Worm (Caenorhabditis elegans): Measurements from ENCODE around the gene K05F6.8.
"Not testable (repeated sequence)": the region's sequence is repeated elsewhere in the genome, so short reads cannot be mapped to it uniquely, and the experiment has no call there.

Gene K05F6.8

DNA sequence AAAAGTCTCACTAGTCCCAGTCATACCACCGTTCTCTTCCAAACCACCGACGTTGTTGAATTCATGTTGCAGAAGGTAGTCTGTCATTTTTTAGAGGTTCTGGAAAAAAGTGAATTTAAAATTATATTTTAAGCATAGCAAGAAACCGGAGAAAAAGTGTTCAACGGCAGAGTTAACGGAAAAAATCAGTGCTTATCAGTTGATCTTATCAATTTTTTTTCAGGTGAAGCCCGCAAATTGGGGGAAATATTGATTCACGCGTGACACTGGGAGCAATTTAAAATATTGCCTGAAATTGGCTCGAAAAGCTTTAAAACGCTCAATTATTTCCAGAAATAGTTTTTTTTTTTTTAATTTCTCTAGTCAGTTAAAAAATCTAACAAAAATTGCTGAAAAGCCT is 12.3 kb upstream of the K05F6.8 start, which contains the start of gene math-38:
Gene math-38, minus strand, starts transcription at position 101 of the 400 bp plus-strand sequence.
- TF ChIP-seq unc-62 (GFP tag; optimal IDR thresholded peaks at IDR 0.05), result no peak

DNA sequence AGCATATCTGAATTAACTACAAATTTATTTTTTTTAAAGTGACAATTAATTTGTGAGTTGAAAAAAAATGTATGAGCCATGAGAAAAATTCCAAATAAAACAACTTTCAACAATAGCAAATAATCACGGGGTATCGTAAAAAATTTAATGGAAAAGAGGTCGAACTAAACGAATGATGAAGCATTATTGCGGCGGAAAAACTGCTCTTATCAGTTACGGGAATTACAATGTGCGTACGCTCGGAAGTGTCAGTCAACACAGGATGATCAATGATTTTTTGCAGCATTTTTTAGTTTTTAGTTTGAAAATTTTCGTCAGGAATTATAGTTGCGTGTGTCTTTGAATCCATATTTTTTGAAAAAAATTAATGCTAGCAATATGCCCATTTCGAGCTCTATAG is 9.2 kb upstream of the K05F6.8 start:
- TF ChIP-seq unc-62 (GFP tag; optimal IDR thresholded peaks at IDR 0.05), result no peak

DNA sequence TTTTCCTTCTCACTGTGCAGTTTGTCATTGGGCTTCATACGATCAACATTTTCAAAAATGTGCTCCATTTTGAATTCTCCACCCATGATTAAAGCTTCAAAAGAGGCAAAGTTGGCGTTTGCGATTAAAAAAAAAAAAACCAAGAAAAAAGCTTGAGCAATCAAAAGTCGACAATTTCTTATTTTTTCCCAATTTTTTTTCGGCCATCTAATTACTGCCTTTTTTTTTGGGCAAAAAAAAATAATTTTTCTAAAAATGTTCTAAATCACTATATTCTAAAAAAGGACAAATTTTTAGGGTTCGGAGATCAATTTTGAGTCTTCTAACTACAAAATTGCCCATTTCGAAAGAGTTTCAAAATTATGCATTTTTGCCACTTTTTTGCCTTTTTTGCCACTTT is 8.5 kb upstream of the K05F6.8 start, which contains the start of gene K05F6.10:
Gene K05F6.10, minus strand, starts transcription at position 101 of the 400 bp plus-strand sequence.
- TF ChIP-seq unc-62 (GFP tag; optimal IDR thresholded peaks at IDR 0.05), result no peak

DNA sequence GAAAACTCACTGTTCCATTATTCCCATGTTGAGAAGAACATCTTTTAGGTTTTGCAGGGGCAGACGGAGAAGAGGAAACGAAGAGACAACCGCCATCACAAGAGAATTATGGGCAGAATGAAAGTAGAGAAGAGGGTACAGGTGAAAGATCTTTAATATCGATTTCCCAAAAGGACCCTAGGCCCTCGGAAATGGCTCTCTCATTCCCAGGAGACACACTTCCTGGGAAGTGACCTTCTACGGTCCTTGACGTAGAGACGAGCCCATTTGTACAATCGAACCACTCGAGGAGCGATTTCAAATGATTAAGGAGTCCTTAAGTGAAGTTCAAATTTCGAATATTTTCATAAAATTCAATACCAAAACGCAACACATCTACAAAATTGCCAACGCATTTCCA is 3.5 kb upstream of the K05F6.8 start, which contains the start of gene fbxb-46:
Gene fbxb-46, minus strand, starts transcription at position 101 of the 400 bp plus-strand sequence.
- TF ChIP-seq unc-62 (GFP tag; optimal IDR thresholded peaks at IDR 0.05), result no peak

DNA sequence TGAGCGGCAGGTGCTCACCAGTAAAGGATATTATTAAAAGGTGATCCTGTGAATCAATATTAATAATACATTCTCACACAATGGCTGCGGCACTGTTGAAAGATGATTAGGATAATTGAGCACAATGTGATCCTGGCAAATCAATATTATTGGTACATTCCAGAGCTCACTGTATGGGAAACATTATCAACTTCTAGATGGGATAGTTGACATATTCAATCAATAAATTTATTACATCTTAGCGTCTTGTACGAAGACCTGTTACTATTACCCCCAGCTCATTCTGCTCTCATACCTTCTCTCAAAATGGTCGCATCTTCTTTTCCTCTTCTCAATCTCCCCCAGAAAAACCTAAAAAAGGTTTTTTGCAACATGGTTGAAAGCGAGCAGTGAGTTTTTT is 668 bp upstream of the K05F6.8 start, which contains the start of gene fbxb-49:
Gene fbxb-49, plus strand, starts transcription at position 301 of the 400 bp plus-strand sequence.
- TF ChIP-seq unc-62 (GFP tag; optimal IDR thresholded peaks at IDR 0.05), result no peak

DNA sequence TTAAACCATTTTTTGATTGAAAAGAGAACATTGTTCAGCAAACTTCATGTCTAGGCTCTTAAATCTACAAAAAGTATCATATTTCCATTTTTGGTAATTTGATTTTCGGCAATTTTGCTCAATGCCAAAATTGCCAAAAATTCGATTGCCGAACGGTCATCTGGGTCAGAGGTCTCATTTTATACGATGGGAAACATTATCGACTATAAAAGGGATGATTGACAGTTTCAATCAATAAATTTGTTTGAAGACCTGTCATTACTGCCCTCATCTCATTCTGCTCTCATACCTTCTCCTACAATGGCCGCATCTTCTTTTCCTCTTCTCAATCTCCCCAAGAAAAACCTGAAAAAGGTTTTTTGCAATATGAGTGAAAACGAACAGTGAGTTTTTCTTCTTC is 5.7 kb downstream of the K05F6.8 start, which contains the start of gene K05F6.14:
Gene K05F6.14, plus strand, starts transcription at position 301 of the 400 bp plus-strand sequence.
- TF ChIP-seq unc-62 (GFP tag; optimal IDR thresholded peaks at IDR 0.05), result no peak

DNA sequence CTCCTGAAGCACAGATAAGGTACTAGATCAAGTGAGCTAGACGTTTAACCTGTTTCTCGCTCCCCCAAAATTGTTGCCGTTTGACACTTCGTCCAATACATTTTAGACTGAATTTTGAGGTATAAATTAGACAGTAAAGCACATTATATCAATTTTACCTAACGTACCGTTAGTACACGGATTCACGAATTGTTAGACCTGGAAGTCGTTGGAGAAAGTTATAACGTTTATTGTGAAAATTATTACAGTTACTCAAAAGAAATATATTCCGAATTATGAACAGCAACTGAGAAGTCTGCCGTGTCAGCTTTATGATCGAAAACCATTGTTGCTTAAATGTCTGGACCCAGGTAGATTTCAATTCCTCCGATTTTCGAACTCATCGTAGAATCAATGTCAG is 6.7 kb downstream of the K05F6.8 start:
- TF ChIP-seq unc-62 (GFP tag; optimal IDR thresholded peaks at IDR 0.05), result no peak

DNA sequence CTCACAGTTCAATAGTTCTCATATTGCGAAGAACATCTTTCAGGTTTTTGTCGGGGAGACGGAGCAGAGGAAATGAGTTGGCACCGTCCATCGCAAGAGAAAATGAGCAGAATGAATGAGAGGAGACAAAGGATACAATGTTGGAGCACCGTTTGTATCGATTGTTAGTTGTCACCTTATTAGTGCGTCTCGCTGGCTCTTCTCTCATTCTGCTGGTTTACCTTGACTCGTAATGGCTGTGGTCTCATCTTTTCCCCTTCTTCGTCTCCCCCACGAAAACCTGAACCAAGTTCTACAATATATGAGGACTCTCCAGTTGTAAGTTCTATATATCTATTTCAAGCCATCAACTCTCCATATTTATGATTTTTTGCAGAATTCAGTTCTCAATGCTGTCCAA is 11.3 kb downstream of the K05F6.8 start, which contains the start of the genes fbxb-54 and fbxb-50:
Gene fbxb-54, minus strand, starts transcription at position 101 of the 400 bp plus-strand sequence.
Gene fbxb-50, plus strand, starts transcription at position 227 of the 400 bp plus-strand sequence.
- not testable (repeated sequence) for TF ChIP-seq unc-62 (GFP tag; optimal IDR thresholded peaks at IDR 0.05)

DNA sequence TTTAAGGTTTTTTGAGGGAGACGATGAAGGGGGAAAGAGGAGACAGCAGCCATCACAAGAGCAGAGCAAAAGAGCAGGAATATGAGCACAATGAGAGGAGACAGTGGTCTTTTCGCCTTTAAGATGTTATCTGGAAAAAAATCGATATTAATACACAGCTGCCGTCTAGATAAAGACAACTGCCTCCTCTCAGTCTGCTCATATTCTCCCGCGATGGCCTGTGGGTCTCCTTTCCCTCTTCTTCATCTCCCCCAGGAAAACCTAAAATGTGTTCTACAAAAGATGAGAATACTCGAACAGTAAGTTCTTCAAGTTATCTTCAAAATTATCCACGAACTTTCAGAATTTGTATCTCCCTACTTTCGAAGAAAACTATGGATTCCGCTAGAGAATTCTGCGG is 17.0 kb downstream of the K05F6.8 start, which contains the start of the genes fbxb-52 and fbxb-51:
Gene fbxb-52, minus strand, starts transcription at position 101 of the 400 bp plus-strand sequence.
Gene fbxb-51, plus strand, starts transcription at position 212 of the 400 bp plus-strand sequence.
- no peak for TF ChIP-seq unc-62 (GFP tag; optimal IDR thresholded peaks at IDR 0.05)

DNA sequence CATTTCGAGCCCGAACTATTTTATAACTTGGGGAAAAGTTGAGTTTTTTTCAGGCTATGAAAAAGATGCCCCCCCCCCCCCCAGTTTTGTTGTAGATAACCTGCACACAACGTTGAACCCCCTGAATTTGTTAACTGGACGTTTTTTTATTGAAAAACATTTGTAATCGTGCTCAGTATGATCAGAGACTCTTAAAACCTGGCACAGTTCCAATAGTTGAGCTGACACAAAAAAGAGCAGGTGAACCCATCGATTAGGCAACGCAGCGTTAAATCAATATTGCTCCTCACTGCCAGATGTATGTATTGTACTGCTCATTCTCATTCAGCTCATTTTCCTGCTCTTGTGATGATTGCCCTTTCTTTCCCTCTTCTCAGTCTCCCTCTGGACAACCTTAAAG is 21.9 kb downstream of the K05F6.8 start, which contains the start of gene K05F6.12:
Gene K05F6.12, plus strand, starts transcription at position 301 of the 400 bp plus-strand sequence.
- TF ChIP-seq unc-62 (GFP tag; optimal IDR thresholded peaks at IDR 0.05), result no peak

DNA sequence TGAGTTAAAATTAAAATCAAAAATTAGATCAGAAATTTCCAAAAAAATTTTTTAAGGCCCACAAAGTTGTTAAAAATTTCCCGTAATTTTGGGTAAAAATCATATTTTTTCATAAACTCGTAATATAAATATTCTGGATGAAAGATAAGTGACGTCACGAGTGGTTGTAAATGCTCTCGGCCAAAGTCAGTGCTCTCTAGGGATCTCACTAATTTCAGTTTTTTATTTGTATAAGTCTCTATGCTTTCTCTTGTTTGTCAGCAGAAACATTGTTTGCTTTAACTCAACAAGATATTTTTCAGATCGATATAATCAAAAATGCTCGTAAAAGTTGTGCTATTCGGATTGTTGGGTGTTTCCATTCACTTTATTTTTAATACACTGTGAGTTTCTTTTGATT is 24.4 kb downstream of the K05F6.8 start, which contains the start of gene K05F6.4:
Gene K05F6.4, plus strand, starts transcription at position 301 of the 400 bp plus-strand sequence.
- TF ChIP-seq unc-62 (GFP tag; optimal IDR thresholded peaks at IDR 0.05), result not testable (repeated sequence)

DNA sequence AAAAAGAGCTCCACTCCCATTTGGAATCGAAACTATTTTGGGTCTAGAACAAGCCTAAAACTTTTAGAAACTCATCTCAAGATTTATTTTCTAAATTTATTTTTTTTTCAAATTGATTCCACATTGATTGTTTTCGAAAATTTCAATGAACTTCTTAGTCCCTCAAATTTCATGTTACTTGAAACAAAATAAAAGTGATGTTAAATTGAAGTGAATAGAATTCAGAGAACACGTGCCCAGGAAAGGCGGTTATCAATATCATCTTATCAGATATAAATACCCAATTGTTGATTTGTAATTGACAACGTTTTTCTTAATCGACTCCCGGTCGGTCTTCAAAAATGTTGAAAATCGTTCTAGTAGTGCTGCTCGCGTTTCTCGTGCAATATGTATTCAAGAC is 26.9 kb downstream of the K05F6.8 start, which contains the start of gene poml-4:
Gene poml-4, plus strand, starts transcription at position 301 of the 400 bp plus-strand sequence.
- not testable (repeated sequence) for TF ChIP-seq unc-62 (GFP tag; optimal IDR thresholded peaks at IDR 0.05)

DNA sequence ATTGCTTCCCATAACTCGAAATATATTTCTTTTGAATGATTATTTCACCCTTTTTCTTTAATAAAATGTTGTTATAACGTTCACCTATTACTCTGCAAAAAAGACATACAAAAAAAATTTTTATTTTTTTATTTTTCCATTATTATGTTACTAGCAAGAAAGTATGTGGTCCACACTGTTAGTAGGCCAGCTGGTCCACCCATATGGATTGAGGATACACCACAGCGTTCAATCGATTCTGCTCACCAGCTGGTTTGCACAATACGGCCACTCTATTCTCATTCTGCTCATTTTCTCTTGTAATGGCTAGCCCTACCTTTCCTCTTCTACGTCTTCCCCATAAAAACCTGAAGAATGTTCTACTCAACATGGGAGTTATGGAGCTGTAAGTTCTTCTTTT is 29.0 kb downstream of the K05F6.8 start, which contains the start of gene fbxb-44:
Gene fbxb-44, plus strand, starts transcription at position 301 of the 400 bp plus-strand sequence.
- TF ChIP-seq unc-62 (GFP tag; optimal IDR thresholded peaks at IDR 0.05), result no peak

DNA sequence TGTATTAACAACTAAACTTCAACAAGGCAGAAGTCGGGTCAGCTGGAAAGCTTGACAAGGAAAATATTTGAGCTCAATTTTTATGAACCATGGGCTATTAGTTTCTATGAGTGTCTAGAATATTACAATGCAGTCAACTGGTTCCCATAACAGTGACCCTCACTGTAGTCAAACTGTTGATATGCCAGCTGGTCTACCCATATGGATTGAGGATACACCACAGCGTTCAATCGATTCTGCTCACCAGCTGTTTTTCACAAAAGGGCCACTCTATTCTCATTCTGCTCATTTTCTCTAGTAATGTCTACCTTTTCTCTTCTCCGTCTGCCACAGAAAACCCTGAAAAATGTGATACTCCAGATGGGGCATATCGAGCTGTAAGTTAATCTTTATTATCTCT is 30.2 kb downstream of the K05F6.8 start, which contains the start of gene fbxb-42:
Gene fbxb-42, plus strand, starts transcription at position 301 of the 400 bp plus-strand sequence.
- no peak for TF ChIP-seq unc-62 (GFP tag; optimal IDR thresholded peaks at IDR 0.05)

DNA sequence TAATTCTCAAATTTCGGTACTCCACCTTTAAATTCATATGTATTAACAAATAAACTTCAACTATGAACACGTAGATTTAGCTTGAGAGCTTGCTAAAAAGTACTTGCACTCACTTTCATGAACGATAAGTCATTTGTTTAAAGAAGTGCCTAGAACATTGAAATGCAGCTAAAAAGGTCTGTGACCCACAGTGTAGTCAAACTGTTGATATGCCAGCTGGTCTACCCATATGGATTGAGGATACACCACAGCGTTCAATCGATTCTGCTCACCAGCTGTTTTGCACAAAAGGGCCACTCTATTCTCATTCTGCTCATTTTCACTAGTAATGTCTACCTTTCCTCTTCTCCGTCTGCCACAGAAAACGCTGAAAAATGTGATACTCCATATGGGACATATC is 31.6 kb downstream of the K05F6.8 start, which contains the start of gene fbxb-43:
Gene fbxb-43, plus strand, starts transcription at position 301 of the 400 bp plus-strand sequence.
- no peak for TF ChIP-seq unc-62 (GFP tag; optimal IDR thresholded peaks at IDR 0.05)

DNA sequence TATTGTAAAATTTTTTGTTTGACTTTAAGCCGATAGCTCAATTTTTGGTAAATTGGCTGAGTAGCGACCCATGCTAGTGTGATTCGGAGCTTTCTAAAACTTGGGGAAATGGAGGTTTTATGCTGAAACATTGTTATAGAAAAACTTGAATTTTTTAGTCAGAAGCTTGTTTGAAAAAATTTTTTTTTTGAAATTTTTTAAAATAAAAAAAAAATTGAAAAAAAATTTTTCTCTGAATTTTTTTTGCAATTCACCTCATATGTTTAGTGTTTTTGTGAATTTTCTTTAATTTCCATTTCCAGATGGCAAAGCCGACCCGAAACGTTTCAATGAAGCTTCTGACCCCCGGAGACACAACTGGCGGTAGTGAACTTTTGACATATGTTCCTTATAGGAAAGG is 38.5 kb downstream of the K05F6.8 start, which contains the start of gene Y51H7BR.4:
Gene Y51H7BR.4, plus strand, starts transcription at position 301 of the 400 bp plus-strand sequence.
- TF ChIP-seq unc-62 (GFP tag; optimal IDR thresholded peaks at IDR 0.05), result no peak

DNA sequence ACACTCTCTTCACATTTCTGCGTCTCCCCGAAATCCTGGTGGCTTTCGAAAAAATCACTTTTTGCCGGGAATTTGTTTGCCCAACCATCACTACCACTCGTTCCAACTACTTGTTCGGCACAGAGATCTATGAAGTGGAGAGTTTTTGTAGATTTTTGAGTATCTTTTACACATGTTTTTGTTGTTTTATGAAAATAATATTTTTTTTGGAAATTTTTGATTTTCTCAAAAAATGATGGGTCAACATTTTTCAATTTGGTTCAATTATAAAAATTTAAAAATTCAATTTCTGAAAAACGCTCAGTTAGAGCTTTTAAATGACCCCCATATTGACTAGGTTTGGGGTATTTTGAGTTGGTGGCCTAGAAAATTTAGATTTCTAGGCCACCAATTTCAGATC is 42.0 kb downstream of the K05F6.8 start, which contains the start of gene Y51H7BR.7:
Gene Y51H7BR.7, minus strand, starts transcription at position 101 of the 400 bp plus-strand sequence.
- TF ChIP-seq unc-62 (GFP tag; optimal IDR thresholded peaks at IDR 0.05), result no peak

All from whole organism, dauer.